Fruit fly (Drosophila melanogaster) whole organism, embryonic: ENCODE measurements around the gene Bili.
A peak's percentile ranks its signal among the peaks of the same experiment; 100 is the strongest.

Experiments
- Aef1 ChIP-seq: fragments of 200-800 bp; sonication (Bioruptor generic); IDR thresholded peaks from 3 replicates; pipeline ENCODE4 v1.3.6; 2022; ENCODE audit warnings: missing biosample characterization, missing genetic modification characterization
- BtbVII ChIP-seq: fragments of 200-800 bp; sonication (Bioruptor generic); optimal IDR thresholded peaks from 3 replicates; lab custom pipeline; 2017; ENCODE audit warnings: missing biosample characterization, mild to moderate bottlenecking, missing genetic modification characterization
- CG10147 ChIP-seq: fragments of 200-800 bp; sonication (Bioruptor generic); optimal IDR thresholded peaks from 2 replicates; lab custom pipeline; 2019; ENCODE audit warnings: missing biosample characterization, mild to moderate bottlenecking, missing genetic modification characterization, moderate library complexity
- CG11456 ChIP-seq: fragments of 200-800 bp; sonication (Bioruptor generic); IDR thresholded peaks from 3 replicates; pipeline ENCODE4 v1.3.6; 2022; ENCODE audit warnings: missing biosample characterization, missing genetic modification characterization
- CG15011 ChIP-seq: fragments of 200-800 bp; sonication (Bioruptor generic); optimal IDR thresholded peaks from 3 replicates; lab custom pipeline; 2018; ENCODE audit warnings: missing biosample characterization, mild to moderate bottlenecking, missing genetic modification characterization
- CG15073 ChIP-seq: fragments of 200-800 bp; sonication (Bioruptor generic); optimal IDR thresholded peaks from 2 replicates; lab custom pipeline; 2016; ENCODE audit warnings: missing biosample characterization, missing genetic modification characterization
- CG1529 ChIP-seq: fragments of 200-800 bp; sonication (Bioruptor generic); optimal IDR thresholded peaks from 3 replicates; lab custom pipeline; 2018; ENCODE audit warnings: missing biosample characterization, missing genetic modification characterization
- CG17568 ChIP-seq: fragments of 200-800 bp; sonication (Bioruptor generic); optimal IDR thresholded peaks from 2 replicates; lab custom pipeline; 2018; ENCODE audit warnings: missing biosample characterization, mild to moderate bottlenecking, missing genetic modification characterization, moderate library complexity
- CG17802 ChIP-seq: fragments of 200-800 bp; sonication (Bioruptor generic); optimal IDR thresholded peaks from 2 replicates; lab custom pipeline; 2018; ENCODE audit warnings: missing biosample characterization, mild to moderate bottlenecking, missing genetic modification characterization, moderate library complexity
- CG31388 ChIP-seq: fragments of 200-800 bp; sonication (Bioruptor generic); optimal IDR thresholded peaks from 2 replicates; lab custom pipeline; 2016; ENCODE audit warnings: missing biosample characterization, missing genetic modification characterization
- CG3407 ChIP-seq: fragments of 200-800 bp; sonication (Bioruptor generic); optimal IDR thresholded peaks from 2 replicates; lab custom pipeline; 2018; ENCODE audit warnings: missing biosample characterization, mild to moderate bottlenecking, missing genetic modification characterization
- CG3726 ChIP-seq: fragments of 200-800 bp; sonication (Bioruptor generic); IDR thresholded peaks from 3 replicates; pipeline ENCODE4, ENCODE4 v1.3.6; 2022; ENCODE audit warnings: missing biosample characterization, missing genetic modification characterization
- CG5953 ChIP-seq: fragments of 200-800 bp; sonication (Bioruptor generic); IDR thresholded peaks from 2 replicates; pipeline ENCODE4 v1.3.6; 2022; ENCODE audit warnings: missing biosample characterization, missing genetic modification characterization
- CG6175 ChIP-seq: fragments of 200-800 bp; sonication (Bioruptor generic); IDR thresholded peaks from 3 replicates; pipeline ENCODE4 v1.3.6; 2022; ENCODE audit warnings: missing biosample characterization, missing genetic modification characterization
- CG6765 ChIP-seq: fragments of 200-800 bp; sonication (Bioruptor generic); optimal IDR thresholded peaks from 3 replicates; lab custom pipeline; 2017; ENCODE audit warnings: missing biosample characterization, mild to moderate bottlenecking, missing genetic modification characterization
- CG7357 ChIP-seq: fragments of 200-800 bp; sonication (Bioruptor generic); IDR thresholded peaks from 3 replicates; pipeline ENCODE4 v1.3.6; 2022; ENCODE audit warnings: missing biosample characterization, missing genetic modification characterization
- CG9437 ChIP-seq: fragments of 200-800 bp; sonication (Bioruptor generic); optimal IDR thresholded peaks from 2 replicates; lab custom pipeline; 2018; ENCODE audit warnings: missing biosample characterization, mild to moderate bottlenecking, missing genetic modification characterization
- ERR ChIP-seq: fragments of 200-800 bp; sonication (Bioruptor generic); optimal IDR thresholded peaks from 2 replicates; lab custom pipeline; 2016; ENCODE audit warnings: missing biosample characterization, missing genetic modification characterization
- Hr78 ChIP-seq, 2 experiments: fragments of 200-800 bp in 1 of 2; fragments of >200 bp in 1 of 2; sonication (Bioruptor generic) in 1 of 2; optimal IDR thresholded peaks; 2 replicates each; lab custom pipeline; 2017 to 2019; ENCODE audit warnings: missing biosample characterization in 2 of 2, missing genetic modification characterization in 2 of 2, mild to moderate bottlenecking in 1 of 2, moderate library complexity in 1 of 2
- Hsf ChIP-seq: fragments of 200-800 bp; sonication (Bioruptor generic); optimal IDR thresholded peaks from 3 replicates; lab custom pipeline; 2016; ENCODE audit warnings: missing biosample characterization, missing genetic modification characterization
- NC2α ChIP-seq: fragments of 200-800 bp; sonication (Bioruptor generic); optimal IDR thresholded peaks from 2 replicates; lab custom pipeline; 2016; ENCODE audit warnings: missing biosample characterization, missing genetic modification characterization
- NFAT ChIP-seq: fragments of 200-800 bp; sonication (Bioruptor generic); IDR thresholded peaks from 2 replicates; pipeline ENCODE4 v1.3.6; 2022; ENCODE audit warnings: missing biosample characterization, missing genetic modification characterization
- Sox102F ChIP-seq: fragments of 200-800 bp; sonication (Bioruptor generic); optimal IDR thresholded peaks from 2 replicates; lab custom pipeline; 2018; ENCODE audit warnings: missing biosample characterization, mild to moderate bottlenecking, missing genetic modification characterization, moderate library complexity
- TFAM ChIP-seq: fragments of 200-800 bp; sonication (Bioruptor generic); optimal IDR thresholded peaks from 2 replicates; lab custom pipeline; 2017; ENCODE audit warnings: missing biosample characterization, missing genetic modification characterization, inconsistent platforms
- ab ChIP-seq: fragments of 200-800 bp; sonication (Bioruptor generic); optimal IDR thresholded peaks from 2 replicates; lab custom pipeline; 2016; ENCODE audit warnings: missing biosample characterization, missing genetic modification characterization
- abd-A ChIP-seq: fragments of 200-800 bp; sonication (Bioruptor generic); optimal IDR thresholded peaks from 3 replicates; lab custom pipeline; 2019; ENCODE audit warnings: missing biosample characterization, mild to moderate bottlenecking, missing genetic modification characterization, moderate library complexity
- ara ChIP-seq: fragments of 200-800 bp; sonication (Bioruptor generic); IDR thresholded peaks from 2 replicates; pipeline ENCODE4 v1.3.6; 2022; ENCODE audit warnings: missing biosample characterization, missing genetic modification characterization
- ash1 ChIP-seq: fragments of 200-800 bp; sonication (Bioruptor generic); optimal IDR thresholded peaks from 2 replicates; lab custom pipeline; 2018; ENCODE audit warnings: missing biosample characterization, mild to moderate bottlenecking, missing genetic modification characterization
- cato ChIP-seq: fragments of 200-800 bp; sonication (Bioruptor generic); optimal IDR thresholded peaks from 2 replicates; lab custom pipeline; 2016; ENCODE audit warnings: missing biosample characterization, missing genetic modification characterization, borderline replicate concordance
- caup ChIP-seq: fragments of 200-800 bp; sonication (Bioruptor generic); optimal IDR thresholded peaks from 3 replicates; lab custom pipeline; 2017; ENCODE audit warnings: missing biosample characterization, mild to moderate bottlenecking, missing genetic modification characterization, moderate library complexity; ENCODE audit not compliant: severe bottlenecking
- crc ChIP-seq: fragments of 200-800 bp; sonication (Bioruptor generic); optimal IDR thresholded peaks from 2 replicates; lab custom pipeline; 2016; ENCODE audit warnings: missing biosample characterization, missing genetic modification characterization
- dmrt11E ChIP-seq: fragments of 200-800 bp; sonication (Bioruptor generic); optimal IDR thresholded peaks from 3 replicates; lab custom pipeline; 2018; ENCODE audit warnings: missing biosample characterization, mild to moderate bottlenecking, missing genetic modification characterization, moderate library complexity
- fd3F ChIP-seq: fragments of 200-800 bp; sonication (Bioruptor generic); optimal IDR thresholded peaks from 2 replicates; lab custom pipeline; 2018; ENCODE audit warnings: missing biosample characterization, mild to moderate bottlenecking, missing genetic modification characterization, moderate library complexity
- ham ChIP-seq: fragments of 200-800 bp; sonication (Bioruptor generic); IDR thresholded peaks from 2 replicates; pipeline ENCODE4 v1.3.6; 2022; ENCODE audit warnings: missing biosample characterization, missing genetic modification characterization
- jing ChIP-seq: fragments of 200-800 bp; sonication (Bioruptor generic); optimal IDR thresholded peaks from 2 replicates; lab custom pipeline; 2018; ENCODE audit warnings: missing biosample characterization, mild to moderate bottlenecking, missing genetic modification characterization
- knrl ChIP-seq: fragments of 200-800 bp; sonication (Bioruptor generic); IDR thresholded peaks from 3 replicates; pipeline ENCODE4 v1.3.6; 2022; ENCODE audit warnings: missing biosample characterization, missing genetic modification characterization; ENCODE audit not compliant: partially characterized antibody
- oc ChIP-seq: fragments of 200-800 bp; sonication (Bioruptor generic); optimal IDR thresholded peaks from 2 replicates; lab custom pipeline; 2018; ENCODE audit warnings: missing biosample characterization, mild to moderate bottlenecking, missing genetic modification characterization, moderate library complexity
- otp ChIP-seq: fragments of 200-800 bp; sonication (Bioruptor generic); IDR thresholded peaks from 3 replicates; pipeline ENCODE4, ENCODE4 v1.3.6; 2022; ENCODE audit warnings: missing biosample characterization, missing genetic modification characterization
- pb ChIP-seq: fragments of 200-800 bp; sonication (Bioruptor generic); optimal IDR thresholded peaks from 3 replicates; lab custom pipeline; 2016; ENCODE audit warnings: missing biosample characterization, missing genetic modification characterization
- ranshi ChIP-seq: fragments of 200-800 bp; sonication (Bioruptor generic); IDR thresholded peaks from 2 replicates; pipeline ENCODE4 v1.3.6; 2022; ENCODE audit warnings: missing biosample characterization, missing genetic modification characterization
- salm ChIP-seq: fragments of 200-800 bp; sonication (Bioruptor generic); optimal IDR thresholded peaks from 2 replicates; lab custom pipeline; 2018; ENCODE audit warnings: missing biosample characterization, mild to moderate bottlenecking, missing genetic modification characterization
- so ChIP-seq: fragments of 200-800 bp; sonication (Bioruptor generic); IDR thresholded peaks from 3 replicates; pipeline ENCODE4 v1.3.6; 2022; ENCODE audit warnings: missing biosample characterization, missing genetic modification characterization
- stwl ChIP-seq: fragments of 200-800 bp; sonication (Bioruptor generic); optimal IDR thresholded peaks from 3 replicates; lab custom pipeline; 2018; ENCODE audit warnings: missing biosample characterization, mild to moderate bottlenecking, missing genetic modification characterization, moderate library complexity
- tll ChIP-seq, 2 experiments: fragments of 200-800 bp in 1 of 2; fragments of >200 bp in 1 of 2; sonication (Bioruptor generic) in 1 of 2; optimal IDR thresholded peaks; 2 replicates each; lab custom pipeline; 2017 to 2019; ENCODE audit warnings: missing biosample characterization in 2 of 2, missing genetic modification characterization in 2 of 2, mild to moderate bottlenecking in 1 of 2, moderate library complexity in 1 of 2
- tna ChIP-seq: fragments of 200-800 bp; sonication (Bioruptor generic); IDR thresholded peaks from 2 replicates; pipeline ENCODE4 v1.3.6; 2022; ENCODE audit warnings: missing biosample characterization, missing genetic modification characterization; ENCODE audit not compliant: partially characterized antibody
- usp ChIP-seq: fragments of >200 bp; optimal IDR thresholded peaks from 2 replicates; lab custom pipeline; 2017; ENCODE audit warnings: missing biosample characterization, missing genetic modification characterization
- vnd ChIP-seq: fragments of 200-800 bp; sonication (Bioruptor generic); IDR thresholded peaks from 3 replicates; pipeline ENCODE4 v1.3.6; 2022; ENCODE audit warnings: missing biosample characterization, missing genetic modification characterization; ENCODE audit not compliant: partially characterized antibody
- vvl ChIP-seq: fragments of 200-800 bp; sonication (Bioruptor generic); IDR thresholded peaks from 2 replicates; pipeline ENCODE4 v1.3.6; 2022; ENCODE audit warnings: missing biosample characterization, missing genetic modification characterization
- zen2 ChIP-seq: fragments of 200-800 bp; sonication (Bioruptor generic); IDR thresholded peaks from 3 replicates; pipeline ENCODE4 v1.3.6; 2022; ENCODE audit warnings: missing biosample characterization, missing genetic modification characterization; ENCODE audit not compliant: partially characterized antibody

The Bili gene

dm6 chr3R:25183484-25184442 is 52.7 kb downstream of the Bili start, which contains the start of gene dan (continued):
- no peak for TF ChIP-seq CG5953
- no peak for TF ChIP-seq tll (GFP tag; optimal IDR thresholded peaks at IDR 0.05; lab: Kevin White, UChicago)
- no peak for TF ChIP-seq CG6175 (GFP tag; lab: Robert Waterston, UW)
- TF ChIP-seq NC2α (GFP tag; lab: Kevin White, UChicago), result no peak
- no peak for TF ChIP-seq CG3726 (GFP tag; lab: Robert Waterston, UW)
- no peak for TF ChIP-seq CG15073 (GFP tag; lab: Kevin White, UChicago)
- no peak for TF ChIP-seq ERR (GFP tag; lab: Kevin White, UChicago)
- no peak for TF ChIP-seq CG11456 (GFP tag; lab: Robert Waterston, UW)
- TF ChIP-seq cato (GFP tag; lab: Kevin White, UChicago), result no peak
- TF ChIP-seq CG10147 (GFP tag; lab: Kevin White, UChicago), result peak; percentile 55
- no peak for TF ChIP-seq ara (GFP tag; lab: Robert Waterston, UW)
- no peak for TF ChIP-seq tna
- TF ChIP-seq oc, result no peak
- no peak for TF ChIP-seq salm
- no peak for TF ChIP-seq CG7357 (GFP tag; lab: Robert Waterston, UW)
- no peak for TF ChIP-seq pb (GFP tag; lab: Kevin White, UChicago)
- no peak for TF ChIP-seq Hsf (GFP tag; lab: Kevin White, UChicago)
- TF ChIP-seq zen2, result no peak
- no peak for TF ChIP-seq CG17568 (GFP tag; lab: Kevin White, UChicago)
- TF ChIP-seq CG31388 (GFP tag; lab: Kevin White, UChicago), result no peak
- no peak for TF ChIP-seq TFAM (GFP tag; lab: Kevin White, UChicago)
- no peak for TF ChIP-seq CG1529
- no peak for TF ChIP-seq usp (GFP tag; lab: Kevin White, UChicago)
- no peak for TF ChIP-seq CG15011 (GFP tag; lab: Kevin White, UChicago)
- no peak for TF ChIP-seq BtbVII (GFP tag; lab: Kevin White, UChicago)
- no peak for TF ChIP-seq CG17802 (tag; lab: Kevin White, UChicago)
- no peak for TF ChIP-seq ash1 (GFP tag; lab: Kevin White, UChicago)
- TF ChIP-seq Hr78 (GFP tag; optimal IDR thresholded peaks at IDR 0.05; lab: Kevin White, UChicago), result no peak
- TF ChIP-seq CG6765 (GFP tag; lab: Kevin White, UChicago), result no peak
- no peak for TF ChIP-seq Aef1
- peak; percentile 18 for TF ChIP-seq caup
- TF ChIP-seq stwl, result no peak
- TF ChIP-seq CG9437 (GFP tag; lab: Kevin White, UChicago), result no peak
- peak; percentile 75 for TF ChIP-seq dmrt11E (tag; lab: Kevin White, UChicago)
- TF ChIP-seq so, result no peak
- no peak for TF ChIP-seq CG3407 (GFP tag; lab: Kevin White, UChicago)
- TF ChIP-seq ab (GFP tag; lab: Kevin White, UChicago), result no peak
- peak; percentile 16 for TF ChIP-seq fd3F (GFP tag; lab: Kevin White, UChicago)
- no peak for TF ChIP-seq vvl
- no peak for TF ChIP-seq jing
- no peak for TF ChIP-seq knrl
- TF ChIP-seq otp (GFP tag; lab: Robert Waterston, UW), result no peak
- TF ChIP-seq NFAT (GFP tag; lab: Robert Waterston, UW), result no peak
- TF ChIP-seq vnd (GFP tag; lab: Robert Waterston, UW), result no peak
- peak; percentile 27 for TF ChIP-seq Sox102F
- TF ChIP-seq abd-A (tag; lab: Kevin White, UChicago), result no peak
- no peak for TF ChIP-seq ham
- TF ChIP-seq ranshi (GFP tag; lab: Robert Waterston, UW), result no peak
- no peak for TF ChIP-seq crc
